Fruit fly (Drosophila melanogaster): ENCODE data around the gene CG11594.
A peak's percentile ranks its signal among the peaks of the same experiment; 100 is the strongest.

The CG11594 gene

DNA sequence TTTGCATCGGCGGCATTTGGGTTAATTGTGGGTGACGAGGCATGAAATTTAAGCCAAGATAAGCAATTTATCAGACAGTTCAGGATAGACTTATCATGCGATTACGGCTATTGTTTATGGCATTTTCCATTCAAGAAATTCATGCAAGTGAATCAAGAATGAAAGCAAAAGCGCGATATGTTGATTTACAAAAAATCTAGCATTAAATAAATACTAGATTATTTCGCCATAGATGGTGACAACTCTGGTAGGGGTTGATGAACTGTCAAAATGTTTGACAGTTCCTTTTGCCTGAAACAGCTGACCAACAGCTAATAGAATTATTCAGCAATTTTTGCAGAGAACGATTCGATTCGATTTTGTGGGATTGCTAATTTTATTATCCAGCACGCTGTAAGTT, 43.3 kb upstream of the CG11594 start, which contains the start of gene CG32259:
TSS of gene CG32259 (plus strand) at position 301 of the 400 bp plus-strand sequence.
- TF ChIP-seq Crg-1 (GFP tag; optimal IDR thresholded peaks at IDR 0.05): no peak
- TF ChIP-seq CG5204 (GFP tag; optimal IDR thresholded peaks at IDR 0.05): no peak
- TF ChIP-seq CG33017 (tag; optimal IDR thresholded peaks at IDR 0.05): no peak
- no peak for TF ChIP-seq cnc (optimal IDR thresholded peaks at IDR 0.05)
- TF ChIP-seq bab1 (GFP tag; optimal IDR thresholded peaks at IDR 0.05): no peak
- no peak for TF ChIP-seq ovo (GFP tag; optimal IDR thresholded peaks at IDR 0.05)
- TF ChIP-seq kay (GFP tag; ENCODE audit: borderline replicate concordance): peak; percentile 33
- peak; percentile 83 for TF ChIP-seq tj (GFP tag; optimal IDR thresholded peaks at IDR 0.05)
- no peak for TF ChIP-seq Mnt (GFP tag; optimal IDR thresholded peaks at IDR 0.05)
- TF ChIP-seq CG7045 (GFP tag; optimal IDR thresholded peaks at IDR 0.05): no peak
- TF ChIP-seq toe (GFP tag; optimal IDR thresholded peaks at IDR 0.05): no peak
- TF ChIP-seq Clk (GFP tag; optimal IDR thresholded peaks at IDR 0.05): no peak
- TF ChIP-seq CG14711 (tag; optimal IDR thresholded peaks at IDR 0.05): peak; percentile 42
- no peak for TF ChIP-seq CG1620 (GFP tag; optimal IDR thresholded peaks at IDR 0.05)
- TF ChIP-seq pad (GFP tag; optimal IDR thresholded peaks at IDR 0.05): no peak
- TF ChIP-seq CG11617 (GFP tag; optimal IDR thresholded peaks at IDR 0.05): no peak
- TF ChIP-seq CG7101 (tag; optimal IDR thresholded peaks at IDR 0.05): no peak

DNA sequence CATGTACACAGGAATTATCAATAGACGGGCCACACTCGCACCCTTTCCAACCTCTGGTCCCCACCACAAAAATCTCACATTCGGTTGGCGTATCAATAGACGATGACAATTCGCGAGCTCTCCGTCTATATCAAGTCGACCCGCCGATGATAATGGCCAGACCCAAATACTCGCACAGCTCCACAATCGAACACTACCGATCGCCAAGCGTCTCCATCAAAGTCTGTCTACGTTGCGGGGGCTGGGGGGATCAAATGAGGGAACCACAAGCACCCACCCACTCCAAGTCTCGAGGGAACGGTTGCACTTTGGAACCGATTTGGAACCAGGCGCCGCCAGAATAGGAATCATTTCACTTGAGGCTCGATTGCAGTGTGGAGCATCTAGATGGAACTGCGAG, 42.6 kb upstream of the CG11594 start:
- TF ChIP-seq CG33017 (tag; optimal IDR thresholded peaks at IDR 0.05) (no peak), CG11617 (GFP tag; optimal IDR thresholded peaks at IDR 0.05) (no peak), kay (GFP tag; ENCODE audit: borderline replicate concordance) (peak; percentile 82), CG12768 (GFP tag; optimal IDR thresholded peaks at IDR 0.05) (peak; percentile 83), Clk (GFP tag; optimal IDR thresholded peaks at IDR 0.05) (no peak), CG7045 (GFP tag; optimal IDR thresholded peaks at IDR 0.05) (no peak), cic (GFP tag; optimal IDR thresholded peaks at IDR 0.05) (peak; percentile 88), pad (GFP tag; optimal IDR thresholded peaks at IDR 0.05) (no peak), CG14711 (tag; optimal IDR thresholded peaks at IDR 0.05) (no peak), Hr96 (GFP tag; optimal IDR thresholded peaks at IDR 0.05) (peak; percentile 26), CG1620 (GFP tag; optimal IDR thresholded peaks at IDR 0.05) (no peak), CG5204 (GFP tag; optimal IDR thresholded peaks at IDR 0.05) (no peak), cnc (optimal IDR thresholded peaks at IDR 0.05) (no peak), ovo (GFP tag; optimal IDR thresholded peaks at IDR 0.05) (no peak), bab1 (GFP tag; optimal IDR thresholded peaks at IDR 0.05) (no peak), tj (GFP tag; optimal IDR thresholded peaks at IDR 0.05) (no peak), toe (GFP tag; optimal IDR thresholded peaks at IDR 0.05) (peak; percentile 0), Crg-1 (GFP tag; optimal IDR thresholded peaks at IDR 0.05) (no peak), Mnt (GFP tag; optimal IDR thresholded peaks at IDR 0.05) (peak; percentile 61), CG7101 (tag; optimal IDR thresholded peaks at IDR 0.05) (no peak)

DNA sequence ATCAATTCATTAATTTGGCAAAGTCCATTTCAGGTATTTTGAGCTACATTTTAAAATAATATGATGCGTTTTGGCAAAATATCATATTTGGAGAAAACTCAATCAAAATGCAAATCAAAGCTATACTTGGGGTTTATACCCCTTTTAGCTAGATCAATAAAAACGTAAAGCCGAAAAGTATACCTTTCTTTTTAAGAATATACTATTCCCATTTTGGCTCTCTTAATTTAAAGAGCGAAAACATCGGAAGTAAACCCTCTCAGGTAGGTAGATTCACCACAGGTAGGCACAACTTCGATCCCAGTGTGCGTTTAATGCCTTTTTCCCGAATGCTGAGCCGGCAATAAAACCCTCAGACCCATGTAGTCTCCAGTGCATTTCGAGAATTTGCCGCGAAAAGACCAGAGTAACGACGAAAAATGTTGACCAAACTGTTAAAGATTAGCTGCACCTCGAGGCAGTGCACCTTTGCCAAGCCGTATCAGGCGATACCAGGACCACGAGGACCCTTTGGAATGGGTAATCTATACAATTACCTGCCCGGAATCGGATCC, 36.2 kb upstream of the CG11594 start, which contains the start of gene dib:
TSS of gene dib (plus strand) at position 372 of the 554 bp plus-strand sequence.
- TF ChIP-seq CG14711 (tag; optimal IDR thresholded peaks at IDR 0.05) (no peak), cnc (optimal IDR thresholded peaks at IDR 0.05) (no peak), CG5204 (GFP tag; optimal IDR thresholded peaks at IDR 0.05) (no peak), CG33017 (tag; optimal IDR thresholded peaks at IDR 0.05) (no peak), bab1 (GFP tag; optimal IDR thresholded peaks at IDR 0.05) (peak; percentile 47), CG11617 (GFP tag; optimal IDR thresholded peaks at IDR 0.05) (no peak), Crg-1 (GFP tag; optimal IDR thresholded peaks at IDR 0.05) (no peak), ovo (GFP tag; optimal IDR thresholded peaks at IDR 0.05) (no peak), CG1620 (GFP tag; optimal IDR thresholded peaks at IDR 0.05) (no peak), tj (GFP tag; optimal IDR thresholded peaks at IDR 0.05) (peak; percentile 91), cic (GFP tag; optimal IDR thresholded peaks at IDR 0.05) (no peak), pad (GFP tag; optimal IDR thresholded peaks at IDR 0.05) (peak; percentile 73)

DNA sequence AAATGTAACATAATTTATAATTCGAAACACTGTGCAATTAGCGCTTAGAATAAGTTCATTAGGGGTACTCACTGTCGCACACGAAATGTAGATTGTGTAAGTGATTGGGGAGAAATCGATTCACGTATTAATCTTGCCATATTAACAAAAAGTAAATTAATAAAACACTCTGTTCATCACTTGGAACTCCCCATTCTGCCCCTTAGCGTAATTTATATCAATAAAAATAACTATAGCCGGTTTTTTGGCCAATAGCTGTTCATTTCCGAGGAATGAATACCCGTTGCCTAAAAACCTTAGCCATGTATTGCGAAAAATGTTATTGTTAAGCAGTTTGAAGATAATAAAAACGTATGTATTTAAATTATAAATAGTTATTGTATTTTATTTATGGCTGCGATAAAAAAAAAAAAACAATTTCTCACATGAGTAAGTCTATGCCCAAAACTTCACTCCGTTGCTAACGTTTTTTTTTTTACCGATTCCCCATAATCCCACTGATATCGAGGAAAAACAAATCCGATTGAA, 33.5 kb upstream of the CG11594 start, which contains the start of gene Ugt305A1:
TSS of gene Ugt305A1 (plus strand) at position 478 of the 528 bp plus-strand sequence.
- TF ChIP-seq tj (GFP tag; optimal IDR thresholded peaks at IDR 0.05) (no peak), cic (GFP tag; optimal IDR thresholded peaks at IDR 0.05) (no peak), toe (GFP tag; optimal IDR thresholded peaks at IDR 0.05) (no peak), bab1 (GFP tag; optimal IDR thresholded peaks at IDR 0.05) (no peak), CG1620 (GFP tag; optimal IDR thresholded peaks at IDR 0.05) (no peak), CG7101 (tag; optimal IDR thresholded peaks at IDR 0.05) (peak; percentile 6), Mnt (GFP tag; optimal IDR thresholded peaks at IDR 0.05) (no peak), CG5204 (GFP tag; optimal IDR thresholded peaks at IDR 0.05) (peak; percentile 30), cnc (optimal IDR thresholded peaks at IDR 0.05) (no peak), kay (GFP tag; ENCODE audit: borderline replicate concordance) (no peak), CG33017 (tag; optimal IDR thresholded peaks at IDR 0.05) (no peak)

DNA sequence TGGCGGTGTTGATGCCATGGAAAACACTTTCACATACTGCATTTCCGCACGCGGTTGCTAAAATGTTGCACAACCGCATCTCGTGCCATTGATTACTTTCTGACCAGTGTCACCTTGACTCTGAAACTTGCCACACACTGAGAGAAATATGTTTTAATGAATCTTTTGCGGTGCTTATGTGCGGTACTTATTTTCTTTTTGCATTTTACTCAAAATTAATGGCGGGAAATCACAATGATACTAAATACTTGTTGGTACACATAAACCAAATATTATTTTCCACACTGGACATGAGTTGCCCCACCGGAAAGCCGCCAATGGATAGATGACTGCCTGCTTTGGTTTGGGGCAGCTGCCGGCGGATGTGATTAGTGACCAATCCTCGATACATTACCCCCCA, 31.0 kb upstream of the CG11594 start:
- TF ChIP-seq CG1620 (GFP tag; optimal IDR thresholded peaks at IDR 0.05) (no peak), pad (GFP tag; optimal IDR thresholded peaks at IDR 0.05) (no peak), CG7101 (tag; optimal IDR thresholded peaks at IDR 0.05) (no peak), CG7045 (GFP tag; optimal IDR thresholded peaks at IDR 0.05) (no peak), cnc (optimal IDR thresholded peaks at IDR 0.05) (no peak), bab1 (GFP tag; optimal IDR thresholded peaks at IDR 0.05) (no peak), CG12768 (GFP tag; optimal IDR thresholded peaks at IDR 0.05) (no peak), tj (GFP tag; optimal IDR thresholded peaks at IDR 0.05) (no peak), Clk (GFP tag; optimal IDR thresholded peaks at IDR 0.05) (no peak), CG33017 (tag; optimal IDR thresholded peaks at IDR 0.05) (no peak), CG14711 (tag; optimal IDR thresholded peaks at IDR 0.05) (no peak)

DNA sequence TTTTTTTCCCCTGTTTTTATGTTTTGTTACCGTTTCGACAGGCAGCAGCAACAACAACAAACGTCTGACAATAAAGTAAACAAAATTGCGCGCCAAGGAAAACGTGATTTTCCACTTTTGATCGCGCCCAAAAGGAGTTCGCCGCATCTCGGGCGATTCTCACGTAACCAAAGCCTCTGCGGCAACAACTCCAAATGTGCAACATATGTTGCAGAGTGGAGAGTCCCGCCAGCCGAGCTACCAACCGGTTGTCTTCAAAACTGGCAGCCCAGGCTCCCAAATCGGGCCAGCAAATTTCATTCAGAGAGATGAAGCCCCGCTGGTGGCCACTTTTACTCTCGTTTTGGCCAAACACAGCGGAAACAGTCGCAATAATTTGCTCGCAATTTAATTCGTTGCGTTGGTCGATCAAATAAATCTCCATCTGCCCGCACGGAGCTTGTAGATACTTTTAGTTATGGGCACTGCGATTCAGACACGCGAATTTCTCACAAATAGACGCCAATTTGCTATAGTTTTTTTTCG, 29.7 kb upstream of the CG11594 start:
- TF ChIP-seq cic (GFP tag; optimal IDR thresholded peaks at IDR 0.05) (no peak), tj (GFP tag; optimal IDR thresholded peaks at IDR 0.05) (no peak), CG33017 (tag; optimal IDR thresholded peaks at IDR 0.05) (no peak), kay (GFP tag; ENCODE audit: borderline replicate concordance) (no peak), CG7045 (GFP tag; optimal IDR thresholded peaks at IDR 0.05) (no peak), Crg-1 (GFP tag; optimal IDR thresholded peaks at IDR 0.05) (no peak), bab1 (GFP tag; optimal IDR thresholded peaks at IDR 0.05) (no peak), Hr96 (GFP tag; optimal IDR thresholded peaks at IDR 0.05) (no peak), CG7101 (tag; optimal IDR thresholded peaks at IDR 0.05) (no peak), CG12768 (GFP tag; optimal IDR thresholded peaks at IDR 0.05) (no peak), ovo (GFP tag; optimal IDR thresholded peaks at IDR 0.05) (no peak)

Measured in whole organism, adult.